Worm (Caenorhabditis elegans) whole organism, L4/young adult: ENCODE data around the gene ZK792.1.

Experiments used
- W03F9.2 ChIP-seq: fragments of 150-350 bp; optimal IDR thresholded peaks from 2 replicates; lab custom pipeline; 2014; ENCODE audit warnings: missing biosample characterization, missing genetic modification characterization
- dao-5 ChIP-seq: sonication (generic microtip); optimal IDR thresholded peaks from 2 replicates; lab custom pipeline; 2016; ENCODE audit warnings: missing genotype, missing genetic modification characterization, moderate library complexity, missing compliant biosample characterization
- him-1 ChIP-seq: sonication (generic microtip); optimal IDR thresholded peaks from 2 replicates; lab custom pipeline; 2016; ENCODE audit warnings: missing genotype, missing genetic modification reagents, missing genetic modification characterization, missing compliant biosample characterization

DNA sequence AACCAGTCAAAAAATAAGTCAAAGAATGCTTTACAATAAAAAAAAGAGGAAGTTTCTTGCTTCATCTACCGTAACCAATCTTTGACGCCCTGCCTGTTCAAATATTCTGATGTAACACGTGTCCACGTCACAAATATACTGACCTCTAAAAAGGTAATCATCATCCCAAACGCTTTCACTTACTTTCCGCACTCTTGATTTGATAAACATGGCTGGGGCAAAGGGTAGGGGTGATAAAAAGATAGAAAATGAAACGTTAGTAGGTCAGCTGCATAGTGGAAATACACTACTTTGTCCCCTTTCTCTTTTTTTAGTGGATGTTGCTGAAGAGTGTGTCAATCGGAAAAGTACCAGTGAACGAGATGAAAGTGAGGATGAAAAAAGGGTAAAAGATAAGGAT is 40.5 kb downstream of the ZK792.1 start:
- TF ChIP-seq W03F9.2 (tag; lab: Kevin White, UChicago) (no peak), him-1 (tag; lab: Kevin White, UChicago) (no peak), dao-5 (tag; lab: Kevin White, UChicago) (no peak)
